Worm (Caenorhabditis elegans): ENCODE measurements around the gene BE10.3.

DNA sequence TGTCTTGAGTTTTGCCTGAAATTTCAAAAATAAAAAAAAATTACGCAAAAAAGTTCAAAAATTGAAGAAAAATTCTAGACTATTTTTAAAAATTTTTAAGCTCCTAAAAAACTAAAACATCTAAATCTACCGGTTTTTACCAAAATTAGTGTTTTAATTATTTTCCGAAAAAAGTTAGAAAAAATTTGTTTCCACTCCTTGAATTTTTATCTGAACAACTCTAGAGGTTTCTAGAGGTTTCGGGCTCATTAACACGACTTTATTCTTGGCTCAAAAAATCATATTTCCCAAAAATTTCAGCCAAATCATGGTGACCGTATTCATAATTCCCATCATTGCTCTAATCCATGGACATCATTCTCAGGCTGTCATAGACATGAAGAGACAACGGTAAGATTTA lies 23.0 kb upstream of the BE10.3 start, which contains the start of gene lgc-37:
- TF ChIP-seq ZK546.5 (tag; optimal IDR thresholded peaks at IDR 0.05) (no peak), mdl-1 (tag; optimal IDR thresholded peaks at IDR 0.05) (no peak), fkh-10 (GFP tag; optimal IDR thresholded peaks at IDR 0.05) (no peak), nhr-77 (tag; optimal IDR thresholded peaks at IDR 0.05) (no peak), nhr-237 (tag; optimal IDR thresholded peaks at IDR 0.05) (no peak), unc-62 (GFP tag; optimal IDR thresholded peaks at IDR 0.05 in 1 of 2) (no peak), unc-62 (tag; optimal IDR thresholded peaks at IDR 0.05) (no peak), nhr-11 (tag; optimal IDR thresholded peaks at IDR 0.05) (no peak)
